Worm (Caenorhabditis elegans) whole organism, late embryonic: ENCODE measurements around the gene tcc-1.

Experiments
- C38D4.7 ChIP-seq: fragments of 200-800 bp; sonication (Bioruptor generic); optimal IDR thresholded peaks from 2 replicates; lab custom pipeline; 2018; ENCODE audit warnings: mild to moderate bottlenecking, missing genetic modification characterization, moderate library complexity, missing compliant biosample characterization
- ahr-1 ChIP-seq: sonication (generic microtip); optimal IDR thresholded peaks from 2 replicates; lab custom pipeline; 2016; ENCODE audit warnings: missing genetic modification characterization, missing compliant biosample characterization
- ama-1 ChIP-seq: fragments of 150-350 bp; optimal IDR thresholded peaks from 2 replicates; lab custom pipeline; 2014
- gmeb-2 ChIP-seq: sonication (generic microtip); optimal IDR thresholded peaks from 2 replicates; lab custom pipeline; 2016; ENCODE audit warnings: missing genetic modification characterization, inconsistent platforms, missing compliant biosample characterization
- hlh-6 ChIP-seq: sonication (generic microtip); optimal IDR thresholded peaks from 2 replicates; lab custom pipeline; 2016; ENCODE audit warnings: missing genotype, missing genetic modification characterization, missing compliant biosample characterization
- hlh-8 ChIP-seq: sonication (generic microtip); optimal IDR thresholded peaks from 2 replicates; lab custom pipeline; 2016; ENCODE audit warnings: missing genotype, missing genetic modification characterization, missing compliant biosample characterization
- nhr-11 ChIP-seq: fragments of 150-350 bp; optimal IDR thresholded peaks from 2 replicates; lab custom pipeline; 2014; ENCODE audit warnings: missing biosample characterization, missing genetic modification characterization
- pha-4 ChIP-seq: fragments of 150-350 bp; optimal IDR thresholded peaks from 2 replicates; lab custom pipeline; 2018; ENCODE audit warnings: missing biosample characterization, missing genetic modification reagents, missing genetic modification characterization
- sdc-2 ChIP-seq: sonication (generic microtip); optimal IDR thresholded peaks from 2 replicates; lab custom pipeline; 2016; ENCODE audit warnings: missing genotype, missing genetic modification characterization, missing compliant biosample characterization
- tbx-2 ChIP-seq: sonication (generic microtip); optimal IDR thresholded peaks from 2 replicates; lab custom pipeline; 2016; ENCODE audit warnings: missing genetic modification characterization, missing compliant biosample characterization

DNA sequence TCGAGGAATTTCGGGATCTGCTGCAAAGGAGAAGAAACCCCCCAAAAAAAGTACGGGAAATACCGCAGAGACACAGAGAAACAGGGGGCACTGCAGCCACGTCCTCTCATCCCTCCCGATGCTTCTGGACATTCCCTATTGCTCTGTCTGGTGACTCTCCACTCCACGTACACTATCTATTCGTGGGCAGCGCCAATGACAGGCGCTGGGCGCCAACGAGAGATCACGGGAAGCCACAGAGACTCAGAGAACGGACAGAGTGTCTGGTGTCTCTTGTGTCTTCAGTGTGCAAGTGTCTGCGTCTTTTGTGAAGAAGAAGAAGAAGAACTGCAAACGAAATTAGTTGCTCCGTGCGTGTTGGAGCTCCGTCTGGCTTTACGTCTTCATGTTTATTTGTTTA is 2.1 kb upstream of the tcc-1 start:
- TF ChIP-seq sdc-2 (tag; lab: Kevin White, UChicago): no peak
- no peak for TF ChIP-seq nhr-11 (tag; lab: Kevin White, UChicago)
- no peak for TF ChIP-seq C38D4.7 (GFP tag; lab: Kevin White, UChicago)
- TF ChIP-seq ama-1: no peak
- TF ChIP-seq hlh-6 (tag; lab: Kevin White, UChicago): peak; percentile 47
- TF ChIP-seq hlh-8: no peak
- peak; percentile 37 for TF ChIP-seq tbx-2
- no peak for TF ChIP-seq pha-4 (tag; lab: Kevin White, UChicago)
- TF ChIP-seq gmeb-2: no peak
- no peak for TF ChIP-seq ahr-1 (tag; lab: Kevin White, UChicago)
